Worm (Caenorhabditis elegans) whole organism, late embryonic: ENCODE results near the gene set-14.
A peak's percentile ranks its signal among the peaks of the same experiment; 100 is the strongest.

Experiments used
- C08G9.2 ChIP-seq: sonication (generic microtip); optimal IDR thresholded peaks from 2 replicates; lab custom pipeline; 2016; ENCODE audit warnings: mild to moderate bottlenecking, missing genetic modification characterization, moderate library complexity, missing compliant biosample characterization
- K02D7.2 ChIP-seq: sonication (generic microtip); optimal IDR thresholded peaks from 2 replicates; lab custom pipeline; 2017; ENCODE audit warnings: mild to moderate bottlenecking, missing genetic modification characterization, missing compliant biosample characterization
- T23F11.4 ChIP-seq: fragments of 200-800 bp; sonication (Bioruptor generic); optimal IDR thresholded peaks from 2 replicates; lab custom pipeline; 2018; ENCODE audit warnings: mild to moderate bottlenecking, missing genetic modification characterization, missing compliant biosample characterization
- Y22D7AL.16 ChIP-seq: sonication (generic microtip); optimal IDR thresholded peaks from 2 replicates; lab custom pipeline; 2016; ENCODE audit warnings: missing genetic modification characterization, missing compliant biosample characterization
- ama-1 ChIP-seq: fragments of 150-350 bp; optimal IDR thresholded peaks from 2 replicates; lab custom pipeline; 2014
- ceh-18 ChIP-seq: sonication (generic microtip); optimal IDR thresholded peaks from 2 replicates; lab custom pipeline; 2016; ENCODE audit warnings: missing genetic modification characterization, missing compliant biosample characterization
- ceh-19 ChIP-seq: fragments of 200-800 bp; sonication (Bioruptor generic); optimal IDR thresholded peaks from 2 replicates; lab custom pipeline; 2018; ENCODE audit warnings: mild to moderate bottlenecking, missing genetic modification characterization, missing compliant biosample characterization
- ceh-31 ChIP-seq: sonication (generic microtip); optimal IDR thresholded peaks from 2 replicates; lab custom pipeline; 2016; ENCODE audit warnings: missing genetic modification characterization, missing compliant biosample characterization
- ceh-48 ChIP-seq: sonication (generic microtip); optimal IDR thresholded peaks from 2 replicates; lab custom pipeline; 2016; ENCODE audit warnings: missing genetic modification characterization, inconsistent platforms, missing compliant biosample characterization
- ceh-9 ChIP-seq: sonication (generic microtip); optimal IDR thresholded peaks from 2 replicates; lab custom pipeline; 2016; ENCODE audit warnings: mild to moderate bottlenecking, missing genetic modification characterization, inconsistent platforms, missing compliant biosample characterization
- dmd-4 ChIP-seq: sonication (generic microtip); optimal IDR thresholded peaks from 2 replicates; lab custom pipeline; 2016; ENCODE audit warnings: borderline replicate concordance, missing genetic modification characterization, missing compliant biosample characterization
- dve-1 ChIP-seq: sonication (generic microtip); optimal IDR thresholded peaks from 2 replicates; lab custom pipeline; 2017; ENCODE audit warnings: antibody characterized with exemption, mild to moderate bottlenecking, missing genetic modification characterization, missing compliant biosample characterization
- elt-2 ChIP-seq: sonication (generic microtip); optimal IDR thresholded peaks from 2 replicates; lab custom pipeline; 2016; ENCODE audit warnings: missing genetic modification reagents, missing genetic modification characterization, missing compliant biosample characterization
- elt-4 ChIP-seq: sonication (generic microtip); optimal IDR thresholded peaks from 2 replicates; lab custom pipeline; 2016; ENCODE audit warnings: missing genetic modification characterization, missing compliant biosample characterization
- ets-4 ChIP-seq: sonication (generic microtip); optimal IDR thresholded peaks from 2 replicates; lab custom pipeline; 2016; ENCODE audit warnings: missing genetic modification characterization, missing compliant biosample characterization
- eyg-1 ChIP-seq: sonication (generic microtip); optimal IDR thresholded peaks from 2 replicates; lab custom pipeline; 2016; ENCODE audit warnings: missing genotype, missing genetic modification characterization, missing compliant biosample characterization
- fax-1 ChIP-seq: sonication (generic microtip); optimal IDR thresholded peaks from 2 replicates; lab custom pipeline; 2016; ENCODE audit warnings: missing genotype, missing genetic modification characterization, missing compliant biosample characterization
- fkh-10 ChIP-seq: fragments of 150-350 bp; optimal IDR thresholded peaks from 2 replicates; lab custom pipeline; 2014; ENCODE audit warnings: missing biosample characterization, missing genetic modification reagents, missing genetic modification characterization
- fkh-6 ChIP-seq: sonication (generic microtip); optimal IDR thresholded peaks from 2 replicates; lab custom pipeline; 2016; ENCODE audit warnings: missing genetic modification characterization, missing compliant biosample characterization
- hlh-13 ChIP-seq: fragments of 200-800 bp; sonication (Bioruptor generic); optimal IDR thresholded peaks from 2 replicates; lab custom pipeline; 2018; ENCODE audit warnings: mild to moderate bottlenecking, missing genetic modification characterization, missing compliant biosample characterization
- hlh-15 ChIP-seq: sonication (generic microtip); optimal IDR thresholded peaks from 2 replicates; lab custom pipeline; 2016; ENCODE audit warnings: missing genetic modification characterization, missing compliant biosample characterization
- hlh-30 ChIP-seq: sonication (generic microtip); optimal IDR thresholded peaks from 2 replicates; lab custom pipeline; 2017; ENCODE audit warnings: antibody characterized with exemption, missing genetic modification characterization, missing compliant biosample characterization; ENCODE audit not compliant: insufficient read depth
- lim-6 ChIP-seq: sonication (generic microtip); optimal IDR thresholded peaks from 2 replicates; lab custom pipeline; 2016; ENCODE audit warnings: missing genetic modification characterization, missing compliant biosample characterization
- mec-3 ChIP-seq: sonication (generic microtip); optimal IDR thresholded peaks from 2 replicates; lab custom pipeline; 2016; ENCODE audit warnings: borderline replicate concordance, missing genetic modification characterization, missing compliant biosample characterization
- nfya-1 ChIP-seq: sonication (generic microtip); optimal IDR thresholded peaks from 2 replicates; lab custom pipeline; 2017; ENCODE audit warnings: missing genetic modification characterization, mild to moderate bottlenecking, missing compliant biosample characterization, antibody characterized with exemption, moderate library complexity
- nhr-232 ChIP-seq: sonication (generic microtip); optimal IDR thresholded peaks from 2 replicates; lab custom pipeline; 2016; ENCODE audit warnings: missing genetic modification characterization, missing compliant biosample characterization
- odd-2 ChIP-seq: sonication (generic microtip); optimal IDR thresholded peaks from 2 replicates; lab custom pipeline; 2017; ENCODE audit warnings: antibody characterized with exemption, mild to moderate bottlenecking, missing genetic modification characterization, missing compliant biosample characterization
- pag-3 ChIP-seq: sonication (generic microtip); optimal IDR thresholded peaks from 2 replicates; lab custom pipeline; 2016; ENCODE audit warnings: missing compliant biosample characterization, missing genetic modification characterization, borderline replicate concordance
- pat-9 ChIP-seq: fragments of 200-800 bp; sonication (Bioruptor generic); optimal IDR thresholded peaks from 2 replicates; lab custom pipeline; 2018; ENCODE audit warnings: mild to moderate bottlenecking, missing genetic modification characterization, moderate library complexity, missing compliant biosample characterization
- pax-1 ChIP-seq: fragments of 150-350 bp; optimal IDR thresholded peaks from 2 replicates; lab custom pipeline; 2014; ENCODE audit warnings: missing biosample characterization, missing genetic modification characterization
- pha-2 ChIP-seq: sonication (generic microtip); optimal IDR thresholded peaks from 2 replicates; lab custom pipeline; 2017; ENCODE audit warnings: mild to moderate bottlenecking, missing genetic modification characterization, missing compliant biosample characterization
- pha-4 ChIP-seq: fragments of 150-350 bp; optimal IDR thresholded peaks from 2 replicates; lab custom pipeline; 2018; ENCODE audit warnings: missing biosample characterization, missing genetic modification reagents, missing genetic modification characterization
- rnt-1 ChIP-seq: sonication (generic microtip); optimal IDR thresholded peaks from 2 replicates; lab custom pipeline; 2016; ENCODE audit warnings: missing genetic modification characterization, missing compliant biosample characterization
- sox-2 ChIP-seq: fragments of 200-800 bp; sonication (Bioruptor generic); IDR thresholded peaks from 2 replicates; pipeline ENCODE4 v1.3.6; 2022; ENCODE audit warnings: missing genetic modification reagents, missing genetic modification characterization, missing compliant biosample characterization
- sox-4 ChIP-seq: sonication (generic microtip); optimal IDR thresholded peaks from 2 replicates; lab custom pipeline; 2017; ENCODE audit warnings: mild to moderate bottlenecking, missing genetic modification characterization, inconsistent platforms, missing compliant biosample characterization
- syd-9 ChIP-seq: sonication (generic microtip); optimal IDR thresholded peaks from 2 replicates; lab custom pipeline; 2016; ENCODE audit warnings: mild to moderate bottlenecking, missing genetic modification characterization, moderate library complexity, missing compliant biosample characterization
- ttx-3 ChIP-seq: sonication (generic microtip); optimal IDR thresholded peaks from 2 replicates; lab custom pipeline; 2016; ENCODE audit warnings: missing genetic modification reagents, missing genetic modification characterization, missing compliant biosample characterization
- unc-3 ChIP-seq, 2 experiments: fragments of 200-800 bp in 1 of 2; sonication (Bioruptor generic) in 1 of 2; sonication (generic microtip) in 1 of 2; conservative IDR thresholded peaks in 1 of 2; optimal IDR thresholded peaks in 1 of 2; 2 replicates each; pipeline versions ENCODE4 v1.3.6 to Lab custom; 2016 to 2022; ENCODE audit warnings: missing compliant biosample characterization in 2 of 2, missing genetic modification characterization in 2 of 2, missing genetic modification reagents in 1 of 2
- unc-42 ChIP-seq: sonication (generic microtip); optimal IDR thresholded peaks from 2 replicates; lab custom pipeline; 2016; ENCODE audit warnings: missing genotype, missing genetic modification characterization, missing compliant biosample characterization
- zip-5 ChIP-seq: sonication (generic microtip); optimal IDR thresholded peaks from 2 replicates; lab custom pipeline; 2016; ENCODE audit warnings: missing genetic modification characterization, missing compliant biosample characterization

The set-14 gene

DNA sequence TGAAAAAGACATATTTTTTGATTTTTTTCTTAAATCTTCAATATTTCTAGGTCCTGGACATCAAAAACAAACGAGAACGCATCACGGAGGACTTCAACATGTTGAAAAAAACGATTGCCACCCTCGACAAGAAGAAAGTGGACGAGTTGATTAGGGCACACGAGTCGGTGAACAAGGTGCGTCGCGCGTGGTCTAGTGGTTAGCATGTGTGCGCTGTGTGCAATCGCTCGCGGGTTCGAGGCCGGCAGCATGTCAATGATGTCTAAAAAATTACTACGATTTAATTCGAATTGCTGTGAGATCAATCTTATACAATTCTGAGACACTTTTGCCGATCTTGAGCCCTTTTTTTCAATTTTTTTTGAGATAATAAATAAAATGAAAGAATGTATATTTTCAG, 44.0 kb upstream of the set-14 start (continued):
- TF ChIP-seq unc-42 (tag; lab: Kevin White, UChicago) (peak; percentile 36), pha-2 (tag; lab: Kevin White, UChicago) (peak; percentile 88), sox-4 (tag; lab: Kevin White, UChicago) (peak; percentile 88), hlh-15 (tag; lab: Kevin White, UChicago) (peak; percentile 71), C08G9.2 (peak; percentile 73), ceh-19 (peak; percentile 92), Y22D7AL.16 (peak; percentile 81), dmd-4 (tag; lab: Kevin White, UChicago) (peak; percentile 59), odd-2 (tag; lab: Kevin White, UChicago) (peak; percentile 77), fax-1 (peak; percentile 73), ets-4 (tag; lab: Kevin White, UChicago) (no peak), unc-3 (GFP tag; conservative IDR thresholded peaks at IDR 0.05; lab: Robert Waterston, UW) (peak; percentile 77), unc-3 (tag; optimal IDR thresholded peaks at IDR 0.05; lab: Kevin White, UChicago) (peak; percentile 84), ceh-31 (peak; percentile 69), mec-3 (tag; lab: Kevin White, UChicago) (peak; percentile 55), fkh-10 (GFP tag; lab: Kevin White, UChicago) (no peak), nhr-232 (peak; percentile 87), eyg-1 (tag; lab: Kevin White, UChicago) (peak; percentile 93), pat-9 (tag; lab: Kevin White, UChicago) (peak; percentile 95), fkh-6 (tag; lab: Kevin White, UChicago) (peak; percentile 84), rnt-1 (tag; lab: Kevin White, UChicago) (peak; percentile 58), sox-2 (peak; percentile 82), pax-1 (no peak)

DNA sequence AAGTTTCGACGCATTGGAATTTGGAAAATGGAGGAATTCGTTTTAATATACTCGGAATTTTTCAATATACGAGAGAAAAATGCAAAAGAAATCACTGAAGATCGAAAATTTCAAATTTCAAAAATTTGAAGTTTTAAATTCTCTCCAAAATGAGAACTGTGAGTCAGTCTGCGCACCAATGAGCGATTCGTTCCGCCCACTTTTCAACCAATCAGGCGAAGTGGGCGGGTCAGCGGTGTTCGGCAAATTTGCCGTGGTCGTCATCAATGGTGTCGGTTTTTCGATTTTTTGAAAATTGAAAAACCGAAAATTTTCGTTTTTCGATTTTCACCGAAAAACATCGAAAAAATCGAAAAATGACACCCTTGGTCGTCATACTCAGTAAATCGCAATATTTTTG, 42.5 kb upstream of the set-14 start:
- TF ChIP-seq sox-4 (tag; lab: Kevin White, UChicago) (no peak), nfya-1 (tag; lab: Kevin White, UChicago) (peak; percentile 63)

ce11 chrII:10834717-10835116, 38.6 kb upstream of the set-14 start:
- TF ChIP-seq hlh-30 (tag; lab: Kevin White, UChicago) (no peak), K02D7.2 (tag; lab: Kevin White, UChicago) (no peak), sox-4 (tag; lab: Kevin White, UChicago) (no peak), hlh-13 (no peak), fkh-6 (tag; lab: Kevin White, UChicago) (no peak), pha-2 (tag; lab: Kevin White, UChicago) (no peak), nfya-1 (tag; lab: Kevin White, UChicago) (no peak), ttx-3 (no peak), zip-5 (tag; lab: Kevin White, UChicago) (no peak), elt-4 (tag; lab: Kevin White, UChicago) (no peak), lim-6 (tag; lab: Kevin White, UChicago) (no peak), hlh-15 (tag; lab: Kevin White, UChicago) (no peak), eyg-1 (tag; lab: Kevin White, UChicago) (no peak), pha-4 (tag; lab: Kevin White, UChicago) (no peak), ets-4 (tag; lab: Kevin White, UChicago) (no peak), ceh-9 (tag; lab: Kevin White, UChicago) (no peak), dve-1 (no peak), pat-9 (tag; lab: Kevin White, UChicago) (no peak)

DNA sequence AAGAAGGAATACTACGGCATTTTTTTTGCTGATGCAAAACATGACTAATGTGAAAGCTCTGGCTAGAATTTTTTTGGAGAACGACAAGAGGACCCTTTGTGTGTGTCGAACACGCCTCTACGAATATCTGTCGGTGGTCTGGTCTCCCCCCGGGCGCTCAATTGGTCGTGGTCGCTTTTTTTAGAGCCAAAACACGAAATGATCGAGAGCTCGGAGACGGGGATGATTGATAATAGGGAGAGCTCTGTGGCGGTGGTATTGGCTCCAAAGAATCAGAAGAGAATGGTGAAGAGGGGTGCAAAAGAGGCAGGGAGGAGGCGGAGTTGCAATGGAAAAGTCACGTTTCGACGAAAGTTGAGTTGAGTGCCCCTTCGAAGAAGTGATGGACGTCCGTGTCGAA, 33.5 kb upstream of the set-14 start:
- no peak for TF ChIP-seq hlh-30 (tag; lab: Kevin White, UChicago)
- TF ChIP-seq pat-9 (tag; lab: Kevin White, UChicago) = no peak
- TF ChIP-seq ama-1 (lab: Kevin White, UChicago) = no peak
- TF ChIP-seq dve-1 = no peak
- no peak for TF ChIP-seq syd-9
- no peak for TF ChIP-seq T23F11.4
- no peak for TF ChIP-seq elt-2 (tag; lab: Kevin White, UChicago)
- no peak for TF ChIP-seq pag-3
- TF ChIP-seq ceh-18 = no peak
- TF ChIP-seq Y22D7AL.16 = no peak
- no peak for TF ChIP-seq ceh-48 (tag; lab: Kevin White, UChicago)
- TF ChIP-seq, all 69 proteins: peak for 0
